Worm (Caenorhabditis elegans): Measurements from ENCODE around the gene K08D8.10.

DNA sequence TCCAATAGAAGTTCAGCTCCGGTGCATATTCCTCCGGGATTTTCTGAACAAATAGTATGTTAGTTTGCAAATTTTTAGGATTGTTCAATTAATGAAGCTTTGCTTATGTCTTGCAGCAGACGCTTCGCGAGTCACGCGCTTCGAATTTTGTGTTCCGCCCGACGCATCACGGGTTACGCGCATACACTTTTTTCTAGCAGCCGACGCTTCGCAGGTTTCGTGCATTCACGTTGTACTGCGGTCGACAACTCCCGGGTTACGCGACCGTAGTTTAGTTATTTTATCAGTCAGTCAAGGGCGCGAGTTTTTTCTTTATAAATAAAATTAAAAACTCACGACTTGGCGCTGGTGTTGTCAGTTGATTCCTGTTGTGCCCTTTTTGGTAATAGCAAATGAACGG, 30.6 kb upstream of the K08D8.10 start:
- TF ChIP-seq unc-130 (GFP tag; optimal IDR thresholded peaks at IDR 0.05) (no peak), egl-18 (GFP tag; IDR thresholded peaks at IDR 0.05) (no peak)

All from whole organism, young adult.